Fruit fly (Drosophila melanogaster) S2 (cell line): ENCODE data around the gene Reepl1.
A peak's percentile ranks its signal among the peaks of the same experiment; 100 is the strongest.
"Not testable (repeated sequence)": the region's sequence is repeated elsewhere in the genome, so short reads cannot be mapped to it uniquely, and the experiment has no call there.

Source experiments
- CG8478 ChIP-seq: fragments of >200 bp; optimal IDR thresholded peaks from 2 replicates; lab custom pipeline; 2018
- CTCF ChIP-seq, 2 experiments: fragments of >200 bp; optimal IDR thresholded peaks; 2 replicates each; lab custom pipeline; 2018

Reepl1 gene

dm6 chrX:11558389-11558908 is 14.1 kb upstream of the Reepl1 start, which contains the start of gene CG1572:
TSS of gene CG1572 (minus strand) at chrX:11558654.
- TF ChIP-seq CG8478 (lab: Kevin White, UChicago) (no peak), CTCF (optimal IDR thresholded peaks at IDR 0.05; lab: Kevin White, UChicago) (no peak)

DNA sequence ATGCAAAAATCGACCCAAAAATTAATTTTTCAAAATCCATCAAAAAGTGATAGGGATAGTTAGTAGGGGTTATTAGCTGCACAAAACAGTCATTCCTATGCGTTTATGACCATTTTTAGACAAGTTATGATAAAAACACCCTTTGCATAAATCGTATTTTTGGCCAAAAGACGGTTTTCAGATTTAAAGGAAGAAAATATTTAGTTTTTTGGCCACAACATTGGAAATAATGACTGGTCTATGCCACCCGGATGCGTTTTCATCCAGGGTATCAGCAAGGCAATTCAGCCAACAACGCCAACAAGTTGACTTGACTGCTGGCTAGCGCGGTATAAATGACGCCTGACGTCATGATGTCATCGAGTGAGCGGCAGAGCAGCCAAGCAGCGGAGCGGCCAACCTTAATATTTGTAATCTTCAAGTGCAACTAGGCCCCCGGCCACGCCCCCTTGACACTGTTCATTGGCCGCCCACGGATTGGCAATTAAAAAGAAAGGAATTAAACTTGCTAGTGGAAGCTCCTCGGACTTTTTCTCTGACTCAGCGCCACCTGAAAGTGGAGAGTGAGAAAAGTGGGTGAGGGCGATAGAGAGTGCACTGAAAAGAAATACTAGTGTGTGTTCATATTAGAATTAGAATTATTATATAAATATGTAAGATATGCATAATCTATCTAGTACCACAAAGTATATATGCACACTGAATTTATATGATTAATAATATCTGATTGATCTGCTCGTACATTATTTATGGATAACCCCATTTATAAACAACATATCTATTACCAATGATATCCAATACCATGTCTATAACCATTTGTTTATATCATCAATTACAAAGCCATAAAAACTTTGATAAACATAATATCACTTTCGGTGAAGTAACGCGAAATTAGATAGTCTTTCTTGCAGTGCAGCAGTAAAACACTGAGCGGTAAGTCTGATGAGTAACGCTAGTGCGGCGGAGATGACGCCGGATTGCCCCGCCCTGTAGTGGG is 12.5 kb upstream of the Reepl1 start:
- TF ChIP-seq CG8478 (lab: Kevin White, UChicago) (no peak), CTCF (optimal IDR thresholded peaks at IDR 0.05; lab: Kevin White, UChicago) (no peak)

dm6 chrX:11561450-11562040 is 11.0 kb upstream of the Reepl1 start, which contains the start of gene PGRP-SA:
TSS of gene PGRP-SA (plus strand) at chrX:11561643.
- TF ChIP-seq CTCF (optimal IDR thresholded peaks at IDR 0.05; lab: Kevin White, UChicago) (no peak), CG8478 (lab: Kevin White, UChicago) (no peak)

DNA sequence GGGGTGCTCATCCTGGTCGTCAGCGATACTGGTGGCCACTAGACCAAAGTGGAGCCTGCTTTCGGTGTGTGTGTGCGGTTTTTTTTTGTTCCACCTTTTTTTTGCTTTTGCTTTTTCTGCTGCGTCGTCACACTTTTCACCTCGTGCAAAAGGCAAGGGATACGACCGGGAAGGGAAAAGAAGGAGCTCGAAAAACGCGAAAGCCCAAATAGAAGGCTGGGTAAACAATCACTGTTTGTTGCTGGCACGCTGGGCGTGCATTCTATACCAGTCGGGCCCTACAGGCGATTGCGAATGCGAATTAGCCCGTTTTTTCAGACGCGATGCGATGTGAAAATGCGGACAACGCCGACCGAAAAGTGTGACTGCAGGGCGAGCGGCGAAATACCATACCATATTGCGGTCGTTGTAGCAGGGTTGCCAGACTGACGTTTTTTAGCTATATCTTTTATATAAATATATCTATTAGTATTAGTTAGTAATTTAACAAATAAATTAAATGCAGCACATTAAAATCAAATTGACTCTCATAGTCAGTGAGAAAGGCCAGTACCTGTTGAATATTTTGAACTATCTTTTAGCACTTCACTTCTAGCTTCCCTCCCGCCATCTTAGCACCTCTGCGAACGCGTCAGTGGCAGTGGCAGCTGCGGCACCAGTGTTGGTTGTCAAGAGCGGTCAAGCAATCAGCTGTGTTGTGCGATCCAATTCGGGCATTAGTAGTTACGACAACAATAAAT is 2.4 kb upstream of the Reepl1 start, which contains the start of the genes Polr2A and CG11699:
Gene Polr2A, minus strand, starts transcription at position 371 of the 740 bp plus-strand sequence.
Gene CG11699, plus strand, starts transcription at position 666 of the 740 bp plus-strand sequence.
- TF ChIP-seq CTCF (optimal IDR thresholded peaks at IDR 0.05; lab: Kevin White, UChicago): no peak
- TF ChIP-seq CG8478 (lab: Kevin White, UChicago): no peak

DNA sequence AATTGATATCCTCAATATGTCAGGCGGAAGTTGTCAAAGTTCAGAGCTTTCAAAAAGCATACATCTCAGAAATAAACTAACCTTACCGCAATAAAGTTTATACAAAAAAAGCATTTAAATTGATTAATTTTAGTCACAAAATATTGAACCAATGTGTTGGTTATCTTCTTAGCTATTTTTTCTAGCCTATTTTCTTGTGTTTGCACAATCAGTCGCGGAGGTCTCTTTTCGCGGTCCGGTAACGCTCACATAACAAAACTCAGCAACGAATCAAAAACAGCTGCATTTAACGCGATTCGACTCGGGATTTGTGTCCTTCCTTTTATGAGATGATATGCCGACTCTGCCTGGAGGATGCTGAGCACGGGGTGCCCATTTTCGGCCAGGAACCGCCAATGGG is 1.0 kb downstream of the Reepl1 start, which contains the start of gene CG11696:
Gene CG11696, plus strand, starts transcription at position 203 of the 400 bp plus-strand sequence.
- TF ChIP-seq CTCF (optimal IDR thresholded peaks at IDR 0.05; lab: Kevin White, UChicago): no peak
- no peak for TF ChIP-seq CG8478 (lab: Kevin White, UChicago)

DNA sequence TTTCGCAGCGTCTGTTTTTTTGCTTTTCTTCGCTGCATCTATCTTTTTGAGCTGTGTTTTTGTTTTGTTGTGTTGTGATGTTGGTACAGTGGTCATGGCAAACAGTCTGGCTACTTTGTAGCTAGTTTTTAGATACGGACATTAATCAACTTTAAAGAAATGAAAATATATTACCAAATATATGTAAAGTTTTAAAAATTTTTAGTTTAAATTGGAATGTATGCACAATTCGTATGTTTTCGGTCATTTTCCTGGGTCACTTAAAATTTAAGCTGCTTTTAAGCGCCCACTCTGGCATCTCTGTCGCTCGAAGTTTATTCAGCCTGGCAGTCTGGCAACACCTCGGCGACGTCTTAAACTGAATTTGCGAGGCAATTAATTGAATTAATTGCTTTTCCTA is 4.0 kb downstream of the Reepl1 start, which contains the start of gene CG11695:
Gene CG11695, plus strand, starts transcription at position 344 of the 400 bp plus-strand sequence.
- TF ChIP-seq CTCF (optimal IDR thresholded peaks at IDR 0.05; lab: Kevin White, UChicago) (no peak), CG8478 (lab: Kevin White, UChicago) (no peak)

dm6 chrX:11578841-11579240 is 6.3 kb downstream of the Reepl1 start:
- TF ChIP-seq CG8478 (lab: Kevin White, UChicago): no peak
- TF ChIP-seq CTCF (optimal IDR thresholded peaks at IDR 0.05; lab: Kevin White, UChicago): no peak

dm6 chrX:11580200-11580840 is 7.8 kb downstream of the Reepl1 start, which contains the start of gene nod:
TSS of gene nod (plus strand) at chrX:11580772.
- TF ChIP-seq CG8478 (lab: Kevin White, UChicago) (no peak), CTCF (optimal IDR thresholded peaks at IDR 0.05; lab: Kevin White, UChicago) (peak; percentile 62)

dm6 chrX:11584075-11584474 is 11.6 kb downstream of the Reepl1 start, which contains the start of gene pkm:
TSS of gene pkm (minus strand) at chrX:11584175.
- TF ChIP-seq CG8478 (lab: Kevin White, UChicago) (no peak), CTCF (optimal IDR thresholded peaks at IDR 0.05; lab: Kevin White, UChicago) (no peak)

DNA sequence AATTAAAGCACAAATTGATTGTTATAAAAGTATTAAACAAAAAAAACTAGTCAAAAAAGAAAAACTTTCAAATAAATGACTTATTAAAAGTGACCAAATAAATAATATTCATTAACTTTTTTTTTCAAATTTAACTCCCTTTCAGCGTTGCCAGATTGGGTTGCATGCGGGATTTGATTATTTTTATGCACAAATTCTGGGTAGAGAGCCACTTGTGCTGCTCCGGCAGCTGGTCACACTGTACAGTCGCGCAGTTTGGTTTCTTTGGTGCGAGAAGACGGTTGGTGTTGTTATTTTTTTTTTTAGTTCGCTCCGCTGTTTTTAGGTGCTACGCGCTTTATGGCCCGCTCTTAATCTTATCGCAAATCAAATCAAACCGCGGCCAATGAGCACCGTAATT is 27.1 kb downstream of the Reepl1 start, which contains the start of gene rho-4:
Gene rho-4, plus strand, starts transcription at position 250 of the 400 bp plus-strand sequence.
- TF ChIP-seq CG8478 (lab: Kevin White, UChicago); CTCF (optimal IDR thresholded peaks at IDR 0.05; lab: Kevin White, UChicago): not testable (repeated sequence)

- TF ChIP-seq CTCF (optimal IDR thresholded peaks at IDR 0.05; lab: Kevin White, UChicago) (no peak), CG8478 (lab: Kevin White, UChicago) (no peak)
Measured at dm6 chrX:11600795-11601358, 28.4 kb downstream of the Reepl1 start.

- no peak for TF ChIP-seq CTCF (optimal IDR thresholded peaks at IDR 0.05; lab: Kevin White, UChicago)
- no peak for TF ChIP-seq CG8478 (lab: Kevin White, UChicago)
Measured at dm6 chrX:11601408-11601807, 28.9 kb downstream of the Reepl1 start.

DNA sequence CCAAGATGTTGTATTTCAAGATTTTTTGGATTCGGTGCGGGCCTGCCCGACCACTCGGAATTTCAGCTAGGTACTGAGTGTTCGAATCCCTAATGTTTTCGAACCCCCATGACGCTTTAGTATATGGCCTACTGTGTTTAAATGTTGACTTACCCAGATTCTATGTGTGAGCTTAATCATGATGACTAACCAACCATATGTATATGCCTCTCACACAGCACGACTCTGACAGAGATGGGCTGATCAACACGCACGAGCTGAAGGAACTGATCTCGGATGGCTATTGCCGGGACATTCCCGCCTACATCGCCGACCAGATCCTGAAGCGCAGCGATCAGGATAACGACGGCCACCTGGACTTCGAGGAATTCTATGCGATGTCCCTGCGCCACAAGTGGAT is 31.6 kb downstream of the Reepl1 start, which contains the start of gene CG2533:
Gene CG2533, minus strand, starts transcription at position 101 of the 400 bp plus-strand sequence.
- TF ChIP-seq CG8478 (lab: Kevin White, UChicago): no peak
- no peak for TF ChIP-seq CTCF (optimal IDR thresholded peaks at IDR 0.05; lab: Kevin White, UChicago)
